Fruit fly (Drosophila melanogaster): Measurements from ENCODE around the gene CG17325.

- TF ChIP-seq CG14711 (tag; optimal IDR thresholded peaks at IDR 0.05) (no peak), CG7101 (tag; optimal IDR thresholded peaks at IDR 0.05) (no peak), toe (GFP tag; optimal IDR thresholded peaks at IDR 0.05) (no peak), CG5204 (GFP tag; optimal IDR thresholded peaks at IDR 0.05) (no peak), Crg-1 (GFP tag; optimal IDR thresholded peaks at IDR 0.05) (no peak), bab1 (GFP tag; optimal IDR thresholded peaks at IDR 0.05) (no peak), CG1620 (GFP tag; optimal IDR thresholded peaks at IDR 0.05) (no peak), kay (GFP tag; ENCODE audit: borderline replicate concordance) (no peak), pad (GFP tag; optimal IDR thresholded peaks at IDR 0.05) (no peak), CG12768 (GFP tag; optimal IDR thresholded peaks at IDR 0.05) (no peak), Hr96 (GFP tag; optimal IDR thresholded peaks at IDR 0.05) (no peak), CG7045 (GFP tag; optimal IDR thresholded peaks at IDR 0.05) (no peak), Mnt (GFP tag; optimal IDR thresholded peaks at IDR 0.05) (no peak)
Observed at dm6 chr2L:18796446-18796845, 16.0 kb upstream of the CG17325 start.

Measured in whole organism, adult.